Fruit fly (Drosophila melanogaster) whole organism, embryonic: ENCODE measurements around the gene Ldaf1.

ENCODE experiments used
- Antp ChIP-seq: fragments of 200-800 bp; sonication (Bioruptor generic); optimal IDR thresholded peaks from 3 replicates; lab custom pipeline; 2016; ENCODE audit warnings: missing biosample characterization, missing genetic modification characterization
- Blimp-1 ChIP-seq: fragments of 200-800 bp; sonication (Bioruptor generic); optimal IDR thresholded peaks from 3 replicates; lab custom pipeline; 2018; ENCODE audit warnings: missing biosample characterization, missing genetic modification characterization, mild to moderate bottlenecking, moderate library complexity, missing genetic modification reagents
- CG11093 ChIP-seq: fragments of 200-800 bp; sonication (Bioruptor generic); IDR thresholded peaks from 3 replicates; pipeline ENCODE4 v1.3.6; 2022; ENCODE audit warnings: missing biosample characterization, missing genetic modification characterization
- CG11456 ChIP-seq: fragments of 200-800 bp; sonication (Bioruptor generic); IDR thresholded peaks from 3 replicates; pipeline ENCODE4 v1.3.6; 2022; ENCODE audit warnings: missing biosample characterization, missing genetic modification characterization
- CG11695 ChIP-seq: fragments of 200-800 bp; sonication (Bioruptor generic); IDR thresholded peaks from 3 replicates; pipeline ENCODE4 v1.3.6; 2022; ENCODE audit warnings: missing biosample characterization, missing genetic modification characterization
- CG14050 ChIP-seq: fragments of 200-800 bp; sonication (Bioruptor generic); IDR thresholded peaks from 3 replicates; pipeline ENCODE4 v1.3.6; 2022; ENCODE audit warnings: missing biosample characterization, missing genetic modification characterization
- CG14667 ChIP-seq: fragments of 200-800 bp; sonication (Bioruptor generic); IDR thresholded peaks from 2 replicates; pipeline ENCODE4 v1.3.6; 2022; ENCODE audit warnings: missing biosample characterization, missing genetic modification characterization
- CG15601 ChIP-seq: fragments of 200-800 bp; sonication (Bioruptor generic); optimal IDR thresholded peaks from 3 replicates; lab custom pipeline; 2019; ENCODE audit warnings: missing biosample characterization, mild to moderate bottlenecking, missing genetic modification characterization, moderate library complexity
- CG1647 ChIP-seq: fragments of 200-800 bp; sonication (Bioruptor generic); optimal IDR thresholded peaks from 3 replicates; lab custom pipeline; 2016; ENCODE audit warnings: missing biosample characterization, missing genetic modification characterization
- CG1792 ChIP-seq: fragments of 200-800 bp; sonication (Bioruptor generic); optimal IDR thresholded peaks from 2 replicates; lab custom pipeline; 2016; ENCODE audit warnings: missing biosample characterization, missing genetic modification characterization
- CG2712 ChIP-seq: fragments of 200-800 bp; optimal IDR thresholded peaks from 3 replicates; lab custom pipeline; 2019; ENCODE audit warnings: missing biosample characterization, mild to moderate bottlenecking, missing genetic modification characterization, moderate library complexity
- CG34376 ChIP-seq: fragments of 200-800 bp; sonication (Bioruptor generic); optimal IDR thresholded peaks from 2 replicates; lab custom pipeline; 2018; ENCODE audit warnings: missing biosample characterization, mild to moderate bottlenecking, missing genetic modification characterization
- CG3726 ChIP-seq: fragments of 200-800 bp; sonication (Bioruptor generic); IDR thresholded peaks from 3 replicates; pipeline ENCODE4, ENCODE4 v1.3.6; 2022; ENCODE audit warnings: missing biosample characterization, missing genetic modification characterization
- CG3847 ChIP-seq: fragments of 200-800 bp; sonication (Bioruptor generic); IDR thresholded peaks from 2 replicates; pipeline ENCODE4 v1.3.6; 2022; ENCODE audit warnings: missing biosample characterization, missing genetic modification characterization
- CG4730 ChIP-seq: fragments of 200-800 bp; sonication (Bioruptor generic); IDR thresholded peaks from 2 replicates; pipeline ENCODE4 v1.3.6; 2022; ENCODE audit warnings: missing biosample characterization, missing genetic modification characterization
- CG4820 ChIP-seq: fragments of 200-800 bp; sonication (Bioruptor generic); optimal IDR thresholded peaks from 3 replicates; lab custom pipeline; 2016; ENCODE audit warnings: missing biosample characterization, missing genetic modification characterization
- CG5180 ChIP-seq: fragments of 200-800 bp; sonication (Bioruptor generic); optimal IDR thresholded peaks from 3 replicates; lab custom pipeline; 2017; ENCODE audit warnings: missing biosample characterization, missing genetic modification characterization, mild to moderate bottlenecking, moderate library complexity, missing genetic modification reagents
- CG7357 ChIP-seq: fragments of 200-800 bp; sonication (Bioruptor generic); IDR thresholded peaks from 3 replicates; pipeline ENCODE4 v1.3.6; 2022; ENCODE audit warnings: missing biosample characterization, missing genetic modification characterization
- CG8281 ChIP-seq: fragments of 200-800 bp; sonication (Bioruptor generic); optimal IDR thresholded peaks from 2 replicates; lab custom pipeline; 2018; ENCODE audit warnings: missing biosample characterization, mild to moderate bottlenecking, missing genetic modification characterization, moderate library complexity
- CG8765 ChIP-seq: fragments of 200-800 bp; sonication (Bioruptor generic); IDR thresholded peaks from 2 replicates; pipeline ENCODE4 v1.3.6; 2022; ENCODE audit warnings: missing biosample characterization, missing genetic modification characterization
- CG8944 ChIP-seq: fragments of 200-800 bp; sonication (Bioruptor generic); optimal IDR thresholded peaks from 3 replicates; lab custom pipeline; 2016; ENCODE audit warnings: missing biosample characterization, missing genetic modification characterization
- Fer1 ChIP-seq: fragments of 200-800 bp; sonication (Bioruptor generic); optimal IDR thresholded peaks from 2 replicates; lab custom pipeline; 2017; ENCODE audit warnings: missing biosample characterization, mild to moderate bottlenecking, missing genetic modification characterization
- Gsc ChIP-seq: fragments of 200-800 bp; sonication (Bioruptor generic); IDR thresholded peaks from 2 replicates; pipeline ENCODE4 v1.3.6; 2022; ENCODE audit warnings: missing biosample characterization, missing genetic modification characterization
- Gug ChIP-seq: fragments of 200-800 bp; sonication (Bioruptor generic); IDR thresholded peaks from 4 replicates; pipeline ENCODE4 v1.3.6; 2022; ENCODE audit warnings: missing biosample characterization, missing genetic modification characterization
- HLH3B ChIP-seq: fragments of 200-800 bp; sonication (Bioruptor generic); IDR thresholded peaks from 2 replicates; pipeline ENCODE4 v1.3.6; 2022; ENCODE audit warnings: missing biosample characterization, missing genetic modification characterization
- HLH54F ChIP-seq: fragments of 200-800 bp; sonication (Bioruptor generic); optimal IDR thresholded peaks from 3 replicates; lab custom pipeline; 2016; ENCODE audit warnings: missing biosample characterization, missing genetic modification characterization
- Hmr ChIP-seq: fragments of 200-800 bp; sonication (Bioruptor generic); optimal IDR thresholded peaks from 3 replicates; lab custom pipeline; 2017; ENCODE audit warnings: mild to moderate bottlenecking, missing biosample characterization, missing genetic modification reagents, missing genetic modification characterization
- Mrtf ChIP-seq: fragments of 200-800 bp; sonication (Bioruptor generic); IDR thresholded peaks from 3 replicates; pipeline ENCODE4 v1.3.6; 2022; ENCODE audit warnings: missing biosample characterization, missing genetic modification characterization
- Ptx1 ChIP-seq: fragments of 200-800 bp; sonication (Bioruptor generic); IDR thresholded peaks from 2 replicates; pipeline ENCODE4 v1.3.6; 2022; ENCODE audit warnings: missing biosample characterization, missing genetic modification characterization
- Scr ChIP-seq: fragments of 200-800 bp; sonication (Bioruptor generic); IDR thresholded peaks from 2 replicates; pipeline ENCODE4 v1.3.6; 2022; ENCODE audit warnings: missing biosample characterization, missing genetic modification characterization; ENCODE audit not compliant: partially characterized antibody
- Sry-δ ChIP-seq: fragments of 200-800 bp; sonication (Bioruptor generic); optimal IDR thresholded peaks from 2 replicates; lab custom pipeline; 2016; ENCODE audit warnings: missing biosample characterization, missing genetic modification characterization
- cad ChIP-seq: fragments of >200 bp; optimal IDR thresholded peaks from 2 replicates; lab custom pipeline; 2017; ENCODE audit warnings: missing biosample characterization, missing genetic modification characterization
- da ChIP-seq: fragments of 200-800 bp; sonication (Bioruptor generic); optimal IDR thresholded peaks from 2 replicates; lab custom pipeline; 2016; ENCODE audit warnings: missing biosample characterization, missing genetic modification characterization
- fd102C ChIP-seq: fragments of 200-800 bp; sonication (Bioruptor generic); optimal IDR thresholded peaks from 2 replicates; lab custom pipeline; 2018; ENCODE audit warnings: missing biosample characterization, mild to moderate bottlenecking, missing genetic modification characterization, moderate library complexity
- gce ChIP-seq: fragments of 200-800 bp; sonication (Bioruptor generic); IDR thresholded peaks from 3 replicates; pipeline ENCODE4 v1.3.6; 2022; ENCODE audit warnings: missing biosample characterization, missing genetic modification characterization
- gsb ChIP-seq: fragments of 200-800 bp; sonication (Bioruptor generic); IDR thresholded peaks from 2 replicates; pipeline ENCODE4 v1.3.6; 2022; ENCODE audit warnings: missing biosample characterization, missing genetic modification characterization
- jigr1 ChIP-seq: fragments of 200-800 bp; sonication (Bioruptor generic); IDR thresholded peaks from 3 replicates; pipeline ENCODE4 v1.3.6; 2022; ENCODE audit warnings: missing biosample characterization, missing genetic modification characterization
- jing ChIP-seq: fragments of 200-800 bp; sonication (Bioruptor generic); optimal IDR thresholded peaks from 2 replicates; lab custom pipeline; 2018; ENCODE audit warnings: missing biosample characterization, mild to moderate bottlenecking, missing genetic modification characterization
- lov ChIP-seq, 2 experiments: fragments of 200-800 bp in 1 of 2; fragments of >200 bp in 1 of 2; sonication (Bioruptor generic) in 1 of 2; IDR thresholded peaks in 1 of 2; optimal IDR thresholded peaks in 1 of 2; 2 replicates in 1 of 2; 3 replicates in 1 of 2; pipeline versions ENCODE4 v1.3.6 to Lab custom; 2017 to 2022; ENCODE audit warnings: missing biosample characterization in 1 of 2, missing genetic modification characterization in 1 of 2
- luna ChIP-seq: fragments of 200-800 bp; sonication (Bioruptor generic); optimal IDR thresholded peaks from 2 replicates; lab custom pipeline; 2016; ENCODE audit warnings: missing biosample characterization, missing genetic modification characterization
- otp ChIP-seq: fragments of 200-800 bp; sonication (Bioruptor generic); IDR thresholded peaks from 3 replicates; pipeline ENCODE4, ENCODE4 v1.3.6; 2022; ENCODE audit warnings: missing biosample characterization, missing genetic modification characterization
- prd ChIP-seq, 3 experiments: fragments of >200 bp in 2 of 3; fragments of 200-800 bp in 1 of 3; sonication (Bioruptor generic) in 1 of 3; optimal IDR thresholded peaks in 2 of 3; IDR thresholded peaks in 1 of 3; 2 replicates in 2 of 3; 3 replicates in 1 of 3; pipeline versions ENCODE4 v1.3.6 to Lab custom; 2017 to 2022; ENCODE audit warnings: missing biosample characterization in 1 of 3, missing genetic modification characterization in 1 of 3
- pum ChIP-seq: fragments of 200-800 bp; sonication (Bioruptor generic); optimal IDR thresholded peaks from 2 replicates; lab custom pipeline; 2016; ENCODE audit warnings: missing biosample characterization, missing genetic modification characterization
- row ChIP-seq: fragments of 200-800 bp; sonication (Bioruptor generic); IDR thresholded peaks from 3 replicates; pipeline ENCODE4 v1.3.6; 2022; ENCODE audit warnings: missing biosample characterization, missing genetic modification characterization
- sug ChIP-seq: fragments of 200-800 bp; optimal IDR thresholded peaks from 2 replicates; lab custom pipeline; 2019; ENCODE audit warnings: missing biosample characterization, mild to moderate bottlenecking, missing genetic modification characterization, moderate library complexity
- tgo ChIP-seq: fragments of 200-800 bp; sonication (Bioruptor generic); IDR thresholded peaks from 3 replicates; pipeline ENCODE4 v1.3.6; 2022; ENCODE audit warnings: missing biosample characterization, missing genetic modification characterization
- unc-4 ChIP-seq: fragments of 200-800 bp; sonication (Bioruptor generic); IDR thresholded peaks from 2 replicates; pipeline ENCODE4 v1.3.6; 2022; ENCODE audit warnings: missing biosample characterization, missing genetic modification characterization; ENCODE audit not compliant: partially characterized antibody
- vvl ChIP-seq: fragments of 200-800 bp; sonication (Bioruptor generic); IDR thresholded peaks from 2 replicates; pipeline ENCODE4 v1.3.6; 2022; ENCODE audit warnings: missing biosample characterization, missing genetic modification characterization

Ldaf1 gene

dm6 chrX:1944245-1945114 lies 42.8 kb upstream of the Ldaf1 start (continued):
- TF ChIP-seq CG8281 (tag; lab: Kevin White, UChicago) (no peak), HLH54F (GFP tag; lab: Kevin White, UChicago) (peak; percentile 39), CG3726 (no peak), HLH3B (GFP tag; lab: Robert Waterston, UW) (peak; percentile 53; the same call in 1 of the 2 replicates), row (peak; percentile 64), CG14050 (GFP tag; lab: Robert Waterston, UW) (peak; percentile 31; the same call in 1 of the 3 replicates), Gug (GFP tag; lab: Robert Waterston, UW) (peak; percentile 71), CG1647 (no peak), CG3847 (GFP tag; lab: Robert Waterston, UW) (peak; percentile 39; the same call in 1 of the 2 replicates), CG15601 (tag; lab: Kevin White, UChicago) (peak; percentile 14), CG11456 (GFP tag; lab: Robert Waterston, UW) (peak; percentile 64), cad (GFP tag; lab: Kevin White, UChicago) (no peak), Ptx1 (GFP tag; lab: Robert Waterston, UW) (peak; percentile 33; the same call in 1 of the 2 replicates), CG2712 (peak; percentile 66), da (GFP tag; lab: Kevin White, UChicago) (no peak), CG14667 (GFP tag; lab: Robert Waterston, UW) (peak; percentile 49), luna (GFP tag; lab: Kevin White, UChicago) (no peak), otp (peak; percentile 56; the same call in 1 of the 3 replicates), CG11695 (GFP tag; lab: Robert Waterston, UW) (peak; percentile 47; the same call in 2 of the 3 replicates), CG8944 (GFP tag; lab: Kevin White, UChicago) (peak; percentile 67), gsb (GFP tag; lab: Robert Waterston, UW) (peak; percentile 22; the same call in 1 of the 2 replicates), CG8765 (GFP tag; lab: Robert Waterston, UW) (no peak), jigr1 (GFP tag; lab: Robert Waterston, UW) (0 out of 3 replicates have a peak, but pooled peaks have one; percentile 20), CG34376 (GFP tag; lab: Kevin White, UChicago) (no peak), CG1792 (no peak), vvl (peak; percentile 44; the same call in 1 of the 2 replicates), fd102C (no peak), Blimp-1 (peak; percentile 61), prd (optimal IDR thresholded peaks at IDR 0.05; lab: Kevin White, UChicago) (no peak), prd (GFP tag; IDR thresholded peaks at IDR 0.05; lab: Robert Waterston, UW) (peak; percentile 68), sug (tag; lab: Kevin White, UChicago) (no peak), Fer1 (peak; percentile 51), Gsc (GFP tag; lab: Robert Waterston, UW) (0 out of 2 replicates have a peak, but pooled peaks have one; percentile 33), Mrtf (GFP tag; lab: Robert Waterston, UW) (peak; percentile 37; the same call in 1 of the 3 replicates), tgo (GFP tag; lab: Robert Waterston, UW) (peak; percentile 63), Sry-δ (no peak), Antp (GFP tag; lab: Kevin White, UChicago) (peak; percentile 76), Hmr (peak; percentile 18), unc-4 (GFP tag; lab: Robert Waterston, UW) (no peak), CG4730 (GFP tag; lab: Robert Waterston, UW) (0 out of 2 replicates have a peak, but pooled peaks have one; percentile 26), Scr (GFP tag; lab: Robert Waterston, UW) (no peak), lov (optimal IDR thresholded peaks at IDR 0.05; lab: Kevin White, UChicago) (no peak), lov (GFP tag; IDR thresholded peaks at IDR 0.05; lab: Robert Waterston, UW) (no peak), CG11093 (GFP tag; lab: Robert Waterston, UW) (peak; percentile 35; the same call in 1 of the 3 replicates), pum (GFP tag; lab: Kevin White, UChicago) (peak; percentile 38), CG4820 (peak; percentile 7), CG7357 (GFP tag; lab: Robert Waterston, UW) (peak; percentile 50; the same call in 1 of the 3 replicates), CG5180 (no peak), jing (peak; percentile 9), gce (GFP tag; lab: Robert Waterston, UW) (no peak)
